Worm (Caenorhabditis elegans): ENCODE measurements around the gene F54E2.1.

DNA sequence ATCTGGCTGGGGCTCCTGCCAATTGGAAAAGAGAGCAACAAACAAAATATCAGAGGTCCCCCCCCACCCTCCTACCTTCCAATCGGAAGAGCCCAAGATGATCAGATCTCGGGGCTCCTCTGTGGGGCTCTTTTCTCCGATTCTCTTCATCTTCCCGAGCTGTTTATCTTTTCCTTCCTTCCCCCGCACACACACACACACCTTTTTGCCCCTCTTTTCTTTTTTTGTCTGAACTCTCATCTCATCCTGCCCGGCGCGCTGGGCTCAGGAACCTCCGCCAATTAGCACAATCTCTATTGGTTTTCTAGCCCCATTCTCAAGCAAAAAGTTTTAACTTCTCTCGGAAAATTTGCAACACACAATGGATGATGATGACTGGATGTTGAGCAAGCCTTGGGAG, 6.9 kb upstream of the F54E2.1 start:
- no peak for TF ChIP-seq unc-62 (GFP tag; optimal IDR thresholded peaks at IDR 0.05)
- TF ChIP-seq skn-1 (tag; optimal IDR thresholded peaks at IDR 0.05): no peak
- no peak for TF ChIP-seq nhr-21 (tag; optimal IDR thresholded peaks at IDR 0.05)
- no peak for TF ChIP-seq aly-2 (tag; optimal IDR thresholded peaks at IDR 0.05)
- no peak for TF ChIP-seq lin-39 (tag; optimal IDR thresholded peaks at IDR 0.05)

Data from whole organism, L2 larva.